Worm (Caenorhabditis elegans) whole organism, L4 larva: Measurements from ENCODE around the gene lect-2.
"Not testable (repeated sequence)": the region's sequence is repeated elsewhere in the genome, so short reads cannot be mapped to it uniquely, and the experiment has no call there.

Experiments
- F10B5.3 ChIP-seq: sonication (generic microtip); optimal IDR thresholded peaks from 2 replicates; lab custom pipeline; 2016; ENCODE audit warnings: mild to moderate bottlenecking, missing genetic modification characterization, missing compliant biosample characterization
- F44E2.7 ChIP-seq: fragments of 200-800 bp; sonication (Bioruptor generic); IDR thresholded peaks from 2 replicates; pipeline ENCODE4 v2.1.2; 2022; ENCODE audit warnings: missing genetic modification characterization, missing compliant biosample characterization
- Y48G9A.11 ChIP-seq: fragments of 200-800 bp; sonication (Bioruptor generic); IDR thresholded peaks from 2 replicates; pipeline ENCODE4 v1.3.6; 2022; ENCODE audit warnings: missing genetic modification reagents, missing genetic modification characterization, missing compliant biosample characterization
- ZK337.2 ChIP-seq: fragments of 200-800 bp; sonication (Bioruptor generic); IDR thresholded peaks from 2 replicates; pipeline ENCODE4 v1.3.6; 2022; ENCODE audit warnings: missing genetic modification reagents, missing genetic modification characterization, missing compliant biosample characterization
- ZK546.5 ChIP-seq, 2 experiments: sonication (generic microtip); optimal IDR thresholded peaks; 2 replicates each; lab custom pipeline; 2017; ENCODE audit warnings: missing biosample characterization in 2 of 2, missing genetic modification characterization in 2 of 2
- aha-1 ChIP-seq: fragments of 150-350 bp; peaks from one replicate; lab custom pipeline; 2014; ENCODE audit warnings: missing biosample characterization, missing genetic modification characterization
- aly-2 ChIP-seq: sonication (generic microtip); optimal IDR thresholded peaks from 2 replicates; lab custom pipeline; 2018; ENCODE audit warnings: missing biosample characterization, missing genetic modification characterization
- arid-1 ChIP-seq: fragments of 200-800 bp; sonication (Bioruptor generic); conservative IDR thresholded peaks from 2 replicates; pipeline ENCODE4 v1.3.6; 2022; ENCODE audit warnings: missing genetic modification reagents, missing genetic modification characterization, missing compliant biosample characterization
- attf-4 ChIP-seq: sonication (generic microtip); optimal IDR thresholded peaks from 3 replicates; lab custom pipeline; 2017; ENCODE audit warnings: missing biosample characterization, missing genetic modification characterization
- ceh-62 ChIP-seq: sonication (generic microtip); optimal IDR thresholded peaks from 2 replicates; lab custom pipeline; 2017; ENCODE audit warnings: missing biosample characterization, missing genetic modification characterization
- dmd-6 ChIP-seq: fragments of 200-800 bp; sonication (Bioruptor generic); IDR thresholded peaks from 2 replicates; pipeline ENCODE4 v1.3.6; 2022; ENCODE audit warnings: missing genetic modification reagents, missing genetic modification characterization, missing compliant biosample characterization
- dmd-9 ChIP-seq: fragments of 200-800 bp; sonication (Bioruptor generic); IDR thresholded peaks from 2 replicates; pipeline ENCODE4 v1.3.6; 2022; ENCODE audit warnings: missing genetic modification reagents, missing genetic modification characterization, missing compliant biosample characterization
- dpl-1 ChIP-seq: fragments of 150-350 bp; optimal IDR thresholded peaks from 2 replicates; lab custom pipeline; 2014; ENCODE audit warnings: missing biosample characterization, missing genetic modification reagents, missing genetic modification characterization
- duxl-1 ChIP-seq: sonication (generic microtip); optimal IDR thresholded peaks from 2 replicates; lab custom pipeline; 2016; ENCODE audit warnings: mild to moderate bottlenecking, missing genetic modification characterization, moderate library complexity, missing compliant biosample characterization; ENCODE audit not compliant: poor library complexity
- egl-27 ChIP-seq: sonication (generic microtip); optimal IDR thresholded peaks from 3 replicates; lab custom pipeline; 2017; ENCODE audit warnings: missing biosample characterization, missing genetic modification reagents, missing genetic modification characterization
- egl-43 ChIP-seq: fragments of 200-800 bp; sonication (Bioruptor generic); IDR thresholded peaks from 2 replicates; pipeline ENCODE4 v1.3.6; 2022; ENCODE audit warnings: missing genetic modification reagents, missing genetic modification characterization, missing compliant biosample characterization
- fkh-10 ChIP-seq: fragments of 150-350 bp; optimal IDR thresholded peaks from 2 replicates; lab custom pipeline; 2014; ENCODE audit warnings: missing biosample characterization, missing genetic modification reagents, missing genetic modification characterization
- hif-1 ChIP-seq, 2 experiments: sonication (generic microtip); optimal IDR thresholded peaks; 2 replicates each; lab custom pipeline; 2016 to 2017; ENCODE audit warnings: missing compliant biosample characterization in 2 of 2, missing genetic modification characterization in 2 of 2, missing genetic modification reagents in 2 of 2, missing genotype in 2 of 2, mild to moderate bottlenecking in 1 of 2
- jun-1 ChIP-seq: fragments of 150-350 bp; optimal IDR thresholded peaks from 2 replicates; lab custom pipeline; 2014; ENCODE audit warnings: missing biosample characterization, missing genetic modification reagents, missing genetic modification characterization
- lin-1 ChIP-seq: fragments of 200-800 bp; sonication (Bioruptor generic); IDR thresholded peaks from 2 replicates; pipeline ENCODE4 v1.3.6; 2022; ENCODE audit warnings: missing genetic modification reagents, missing genetic modification characterization, missing compliant biosample characterization
- lin-38 ChIP-seq: fragments of 200-800 bp; sonication (Bioruptor generic); IDR thresholded peaks from 2 replicates; pipeline ENCODE4 v1.3.6; 2022; ENCODE audit warnings: missing genetic modification reagents, missing genetic modification characterization, missing compliant biosample characterization
- mep-1 ChIP-seq: fragments of 150-350 bp; sonication (generic microtip); optimal IDR thresholded peaks from 3 replicates; lab custom pipeline; 2014; ENCODE audit warnings: missing biosample characterization, missing genetic modification characterization
- mes-2 ChIP-seq: sonication (generic microtip); optimal IDR thresholded peaks from 2 replicates; lab custom pipeline; 2016; ENCODE audit warnings: missing genotype, mild to moderate bottlenecking, missing genetic modification characterization, missing compliant biosample characterization; ENCODE audit not compliant: poor library complexity, severe bottlenecking
- mxl-3 ChIP-seq: fragments of 200-800 bp; sonication (Bioruptor generic); optimal IDR thresholded peaks from 2 replicates; lab custom pipeline; 2018; ENCODE audit warnings: mild to moderate bottlenecking, missing genetic modification characterization, missing compliant biosample characterization
- nhr-11 ChIP-seq: fragments of 150-350 bp; optimal IDR thresholded peaks from 2 replicates; lab custom pipeline; 2014; ENCODE audit warnings: missing biosample characterization, missing genetic modification characterization
- nhr-111 ChIP-seq: fragments of 200-800 bp; sonication (Bioruptor generic); optimal IDR thresholded peaks from 2 replicates; lab custom pipeline; 2018; ENCODE audit warnings: mild to moderate bottlenecking, missing genetic modification characterization, missing compliant biosample characterization
- nhr-25 ChIP-seq: sonication (generic microtip); optimal IDR thresholded peaks from 2 replicates; lab custom pipeline; 2017; ENCODE audit warnings: missing genetic modification characterization, mild to moderate bottlenecking, missing compliant biosample characterization, antibody characterized with exemption, moderate library complexity, borderline replicate concordance; ENCODE audit not compliant: insufficient read depth
- nhr-28 ChIP-seq: fragments of 150-350 bp; optimal IDR thresholded peaks from 2 replicates; lab custom pipeline; 2014; ENCODE audit warnings: missing biosample characterization, missing genetic modification characterization
- nhr-6 ChIP-seq: fragments of 150-350 bp; optimal IDR thresholded peaks from 2 replicates; lab custom pipeline; 2014; ENCODE audit warnings: missing biosample characterization, missing genetic modification characterization
- php-3 ChIP-seq: fragments of 200-800 bp; sonication (Bioruptor generic); IDR thresholded peaks from 2 replicates; pipeline ENCODE4 v1.3.6; 2022; ENCODE audit warnings: missing genetic modification reagents, missing genetic modification characterization, missing compliant biosample characterization
- rbr-2 ChIP-seq: sonication (generic microtip); optimal IDR thresholded peaks from 2 replicates; lab custom pipeline; 2016; ENCODE audit warnings: missing genotype, missing genetic modification characterization, missing compliant biosample characterization
- sdz-12 ChIP-seq: fragments of 200-800 bp; sonication (Bioruptor generic); optimal IDR thresholded peaks from 2 replicates; lab custom pipeline; 2018; ENCODE audit warnings: mild to moderate bottlenecking, missing genetic modification characterization, missing compliant biosample characterization
- set-16 ChIP-seq: fragments of 200-800 bp; sonication (Bioruptor generic); IDR thresholded peaks from 2 replicates; pipeline ENCODE4 v1.3.6; 2022; ENCODE audit warnings: missing genetic modification reagents, missing genetic modification characterization, missing compliant biosample characterization
- snpc-1.2 ChIP-seq: fragments of 200-800 bp; sonication (Bioruptor generic); IDR thresholded peaks from 2 replicates; pipeline ENCODE4 v1.3.6; 2022; ENCODE audit warnings: missing genetic modification reagents, missing genetic modification characterization, missing compliant biosample characterization
- spr-3 ChIP-seq: fragments of 200-800 bp; sonication (Bioruptor generic); optimal IDR thresholded peaks from 2 replicates; lab custom pipeline; 2018; ENCODE audit warnings: mild to moderate bottlenecking, missing genetic modification characterization, missing compliant biosample characterization
- tra-1 ChIP-seq: fragments of 200-800 bp; sonication (Bioruptor generic); IDR thresholded peaks from 2 replicates; pipeline ENCODE4 v1.3.6; 2022; ENCODE audit warnings: missing genetic modification reagents, missing genetic modification characterization, missing compliant biosample characterization
- unc-130 ChIP-seq: sonication (generic microtip); optimal IDR thresholded peaks from 2 replicates; lab custom pipeline; 2016; ENCODE audit warnings: missing genetic modification reagents, missing genetic modification characterization, missing compliant biosample characterization
- unc-39 ChIP-seq: sonication (generic microtip); optimal IDR thresholded peaks from 2 replicates; lab custom pipeline; 2017; ENCODE audit warnings: missing biosample characterization, missing genetic modification characterization
- vab-7 ChIP-seq: fragments of 200-800 bp; sonication (Bioruptor generic); IDR thresholded peaks from 2 replicates; pipeline ENCODE4 v1.3.6; 2022; ENCODE audit warnings: missing genetic modification reagents, missing genetic modification characterization, missing compliant biosample characterization
- zfp-3 ChIP-seq: fragments of 200-800 bp; sonication (Bioruptor generic); conservative IDR thresholded peaks from 2 replicates; pipeline ENCODE4 v1.3.6; 2022; ENCODE audit warnings: missing genetic modification reagents, missing genetic modification characterization, missing compliant biosample characterization
- zip-11 ChIP-seq: fragments of 200-800 bp; sonication (Bioruptor generic); IDR thresholded peaks from 2 replicates; pipeline ENCODE4 v1.3.6; 2022; ENCODE audit warnings: missing genetic modification characterization, missing compliant biosample characterization
- ztf-7 ChIP-seq: fragments of 150-350 bp; optimal IDR thresholded peaks from 2 replicates; lab custom pipeline; 2014; ENCODE audit warnings: missing biosample characterization, missing genetic modification characterization

lect-2 gene

DNA sequence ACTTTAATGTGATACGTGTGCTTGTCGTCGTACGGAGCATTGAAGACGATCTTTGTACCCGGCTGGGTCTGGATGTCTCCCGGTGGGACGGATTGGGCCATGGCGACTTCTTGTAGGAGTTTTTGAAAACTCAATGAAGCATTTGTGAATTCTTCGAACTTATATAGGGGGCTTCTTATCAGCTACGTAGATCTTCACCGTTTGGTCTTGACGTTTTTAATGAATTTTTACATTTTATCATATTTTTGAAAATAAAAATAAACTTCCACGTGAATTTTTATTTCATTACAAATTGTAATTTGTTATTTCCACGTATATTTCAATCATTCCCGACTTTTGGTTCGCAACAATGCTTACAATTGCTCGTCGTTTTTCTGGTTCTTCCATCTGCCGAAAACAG is 19.7 kb downstream of the lect-2 start, which contains the start of the genes msp-64 and ZK1248.5:
msp-64 (minus strand) TSS at position 101 of the 400 bp plus-strand sequence.
ZK1248.5 (plus strand) TSS at position 285 of the 400 bp plus-strand sequence.
- TF ChIP-seq nhr-25 (tag; lab: Kevin White, UChicago) (no peak), ZK337.2 (no peak), F10B5.3 (no peak), mes-2 (tag; lab: Kevin White, UChicago) (no peak), nhr-28 (no peak), nhr-11 (tag; lab: Kevin White, UChicago) (no peak), sdz-12 (GFP tag; lab: Kevin White, UChicago) (no peak)

DNA sequence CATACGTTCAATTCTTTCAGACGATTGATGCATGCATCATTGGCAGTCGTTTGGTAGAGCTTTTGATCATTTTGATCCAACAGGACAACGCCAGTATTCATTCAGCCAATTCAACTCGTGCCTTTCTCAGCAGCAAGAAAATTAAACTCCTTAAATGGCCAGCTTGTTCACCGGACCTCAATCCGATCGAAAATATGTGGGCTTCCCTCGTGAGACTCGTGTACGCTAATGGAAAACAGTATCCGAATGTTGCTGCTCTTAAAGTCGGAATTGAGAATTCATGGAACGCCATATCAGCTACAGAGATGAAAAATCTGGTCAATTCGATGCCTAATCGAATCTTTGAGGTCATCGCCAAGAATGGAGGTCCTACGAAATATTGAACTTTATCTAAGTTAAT is 24.9 kb downstream of the lect-2 start, which contains the start of gene wago-5:
wago-5 (minus strand) TSS at position 101 of the 400 bp plus-strand sequence.
- not testable (repeated sequence) for TF ChIP-seq unc-39 (tag; lab: Kevin White, UChicago); nhr-28; rbr-2 (tag; lab: Kevin White, UChicago)

DNA sequence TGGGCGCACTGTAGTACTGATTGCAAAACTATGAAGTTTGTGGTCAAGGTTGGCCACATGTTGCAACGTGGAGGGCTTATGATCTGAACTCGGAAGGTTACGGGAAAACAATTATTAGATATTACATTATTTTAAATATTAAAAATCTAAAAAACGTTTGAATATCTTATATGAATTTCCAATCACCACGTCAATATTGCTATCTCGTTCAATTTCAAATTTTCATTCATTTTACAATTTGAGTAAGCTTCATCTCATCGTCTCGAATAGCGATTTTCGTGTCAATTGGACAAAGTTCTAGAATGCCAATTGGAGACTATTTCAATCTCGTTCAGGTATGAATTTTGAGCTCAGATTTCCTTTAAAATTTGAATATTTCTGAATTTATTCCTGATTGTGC is 25.8 kb downstream of the lect-2 start, which contains the start of gene ZK1248.20:
ZK1248.20 (plus strand) TSS at position 301 of the 400 bp plus-strand sequence.
- TF ChIP-seq F44E2.7 (GFP tag; lab: Robert Waterston, UW) (no peak), Y48G9A.11 (GFP tag; lab: Robert Waterston, UW) (no peak), egl-43 (GFP tag; lab: Robert Waterston, UW) (no peak), duxl-1 (tag; lab: Kevin White, UChicago) (no peak)

DNA sequence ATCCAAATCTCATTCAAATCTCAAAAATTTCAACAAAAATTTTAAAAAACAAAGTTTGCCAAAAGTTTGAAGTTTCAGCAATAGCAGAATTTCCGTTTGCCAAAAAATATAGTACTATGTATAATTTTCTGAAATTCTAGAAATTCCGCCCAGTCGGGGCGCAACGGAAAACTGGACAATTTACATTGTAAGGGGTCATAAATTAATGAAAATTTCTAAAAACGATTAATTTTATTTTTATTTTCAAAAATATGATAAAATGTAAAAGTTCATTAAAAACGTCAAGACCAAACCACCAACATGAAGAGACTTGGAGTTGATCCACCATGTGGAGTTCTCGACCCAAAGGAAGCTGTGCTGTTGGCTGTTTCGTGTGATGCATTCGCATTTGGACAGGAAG is 27.8 kb downstream of the lect-2 start, which contains the start of gene ZK1248.4:
ZK1248.4 (plus strand) TSS at position 301 of the 400 bp plus-strand sequence.
- no peak for TF ChIP-seq zip-11 (GFP tag; lab: Robert Waterston, UW)
- no peak for TF ChIP-seq ztf-7 (tag; lab: Kevin White, UChicago)
- no peak for TF ChIP-seq set-16 (GFP tag; lab: Robert Waterston, UW)
- TF ChIP-seq ZK546.5 (tag; optimal IDR thresholded peaks at IDR 0.05; lab: Kevin White, UChicago), result no peak
- TF ChIP-seq jun-1 (tag; lab: Kevin White, UChicago), result no peak
- TF ChIP-seq F10B5.3, result no peak
- no peak for TF ChIP-seq zfp-3 (GFP tag; lab: Robert Waterston, UW)
- no peak for TF ChIP-seq mep-1 (tag; lab: Kevin White, UChicago)
- no peak for TF ChIP-seq ceh-62
- TF ChIP-seq nhr-6 (tag; lab: Kevin White, UChicago), result no peak
- no peak for TF ChIP-seq mxl-3 (GFP tag; lab: Kevin White, UChicago)
- TF ChIP-seq php-3, result no peak
- TF ChIP-seq nhr-111 (GFP tag; lab: Kevin White, UChicago), result no peak
- no peak for TF ChIP-seq lin-1 (GFP tag; lab: Robert Waterston, UW)

DNA sequence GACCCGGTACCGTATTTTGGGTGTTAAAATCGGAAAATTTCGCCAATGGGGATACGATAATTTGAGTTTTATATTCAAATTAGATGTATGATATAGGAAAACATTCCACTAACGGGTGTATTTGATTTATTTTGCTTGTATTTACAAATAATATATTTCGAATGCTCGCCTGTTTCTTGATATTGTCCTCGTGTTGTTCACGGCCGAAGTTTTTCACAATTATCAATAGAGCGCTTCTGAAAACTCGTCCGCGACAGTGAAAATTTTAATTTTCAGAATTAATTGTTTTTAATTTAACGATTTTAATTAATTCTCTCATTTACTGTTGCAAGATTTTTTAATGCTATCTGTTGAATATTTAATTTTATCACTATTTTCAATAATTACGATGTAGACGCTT is 29.1 kb downstream of the lect-2 start:
- TF ChIP-seq zip-11 (GFP tag; lab: Robert Waterston, UW) (no peak), attf-4 (tag; lab: Kevin White, UChicago) (no peak), arid-1 (GFP tag; lab: Robert Waterston, UW) (no peak), tra-1 (0 out of 2 replicates have a peak, but pooled peaks have one; percentile 21), hif-1 (tag; optimal IDR thresholded peaks at IDR 0.05; lab: Kevin White, UChicago) (peak in 1 of 2 experiments; percentile 54), dmd-9 (0 out of 2 replicates have a peak, but pooled peaks have one; percentile 40), aly-2 (no peak), spr-3 (GFP tag; lab: Kevin White, UChicago) (no peak), nhr-28 (peak; percentile 22), snpc-1.2 (GFP tag; lab: Robert Waterston, UW) (0 out of 2 replicates have a peak, but pooled peaks have one; percentile 9), aha-1 (tag; lab: Kevin White, UChicago) (peak; percentile 30), nhr-6 (tag; lab: Kevin White, UChicago) (no peak), dmd-6 (GFP tag; lab: Robert Waterston, UW) (peak; percentile 34), unc-130 (GFP tag; lab: Kevin White, UChicago) (peak; percentile 91), fkh-10 (GFP tag; lab: Kevin White, UChicago) (no peak), lin-38 (GFP tag; lab: Robert Waterston, UW) (peak; percentile 90), dpl-1 (GFP tag; lab: Kevin White, UChicago) (peak; percentile 24), vab-7 (GFP tag; lab: Robert Waterston, UW) (0 out of 2 replicates have a peak, but pooled peaks have one; percentile 23), set-16 (GFP tag; lab: Robert Waterston, UW) (no peak), mes-2 (tag; lab: Kevin White, UChicago) (peak; percentile 97), lin-1 (GFP tag; lab: Robert Waterston, UW) (no peak), egl-27 (tag; lab: Kevin White, UChicago) (no peak)
